Fruit fly (Drosophila melanogaster) whole organism, embryonic: Measurements from ENCODE around the gene Desat1.

ENCODE experiments used
- Abd-B ChIP-seq: fragments of 200-800 bp; sonication (Bioruptor generic); optimal IDR thresholded peaks from 2 replicates; lab custom pipeline; 2018; ENCODE audit warnings: missing biosample characterization, mild to moderate bottlenecking, missing genetic modification characterization, moderate library complexity
- Antp ChIP-seq: fragments of 200-800 bp; sonication (Bioruptor generic); optimal IDR thresholded peaks from 3 replicates; lab custom pipeline; 2016; ENCODE audit warnings: missing biosample characterization, missing genetic modification characterization
- Awh ChIP-seq: fragments of 200-800 bp; sonication (Bioruptor generic); IDR thresholded peaks from 2 replicates; pipeline ENCODE4, ENCODE4 v1.3.6; 2022; ENCODE audit warnings: missing biosample characterization, missing genetic modification characterization
- CG10366 ChIP-seq: fragments of 200-800 bp; sonication (Bioruptor generic); IDR thresholded peaks from 2 replicates; pipeline ENCODE4 v1.3.6; 2022; ENCODE audit warnings: missing biosample characterization, missing genetic modification characterization
- CG10565 ChIP-seq: fragments of 200-800 bp; sonication (Bioruptor generic); optimal IDR thresholded peaks from 3 replicates; lab custom pipeline; 2016; ENCODE audit warnings: missing biosample characterization, mild to moderate bottlenecking, missing genetic modification characterization
- CG11504 ChIP-seq: fragments of 200-800 bp; sonication (Bioruptor generic); optimal IDR thresholded peaks from 3 replicates; lab custom pipeline; 2019; ENCODE audit warnings: missing biosample characterization, mild to moderate bottlenecking, missing genetic modification characterization, moderate library complexity
- CG11696 ChIP-seq: fragments of 200-800 bp; sonication (Bioruptor generic); IDR thresholded peaks from 2 replicates; pipeline ENCODE4 v1.3.6; 2022; ENCODE audit warnings: missing biosample characterization, missing genetic modification characterization
- CG12236 ChIP-seq: fragments of 200-800 bp; sonication (Bioruptor generic); optimal IDR thresholded peaks from 2 replicates; lab custom pipeline; 2016; ENCODE audit warnings: missing biosample characterization, missing genetic modification characterization
- CG12942 ChIP-seq: fragments of 200-800 bp; sonication (Bioruptor generic); optimal IDR thresholded peaks from 3 replicates; lab custom pipeline; 2016; ENCODE audit warnings: missing biosample characterization, missing genetic modification characterization
- CG15696 ChIP-seq: fragments of 200-800 bp; sonication (Bioruptor generic); optimal IDR thresholded peaks from 2 replicates; lab custom pipeline; 2019; ENCODE audit warnings: missing biosample characterization, mild to moderate bottlenecking, missing genetic modification characterization, moderate library complexity
- CG16813 ChIP-seq: fragments of 200-800 bp; sonication (Bioruptor generic); IDR thresholded peaks from 3 replicates; pipeline ENCODE4 v1.3.6; 2022; ENCODE audit warnings: missing biosample characterization, missing genetic modification characterization; ENCODE audit not compliant: partially characterized antibody
- CG30020 ChIP-seq: fragments of 200-800 bp; optimal IDR thresholded peaks from 2 replicates; lab custom pipeline; 2019; ENCODE audit warnings: missing biosample characterization, mild to moderate bottlenecking, missing genetic modification characterization, moderate library complexity
- CG34224 ChIP-seq: fragments of 200-800 bp; sonication (Bioruptor generic); IDR thresholded peaks from 3 replicates; pipeline ENCODE4 v1.3.6; 2022; ENCODE audit warnings: missing biosample characterization, missing genetic modification characterization; ENCODE audit not compliant: partially characterized antibody
- CG3726 ChIP-seq: fragments of 200-800 bp; sonication (Bioruptor generic); IDR thresholded peaks from 3 replicates; pipeline ENCODE4, ENCODE4 v1.3.6; 2022; ENCODE audit warnings: missing biosample characterization, missing genetic modification characterization
- CG4424 ChIP-seq: fragments of 200-800 bp; sonication (Bioruptor generic); optimal IDR thresholded peaks from 3 replicates; lab custom pipeline; 2016; ENCODE audit warnings: missing biosample characterization, missing genetic modification characterization
- CG6272 ChIP-seq: fragments of 200-800 bp; sonication (Bioruptor generic); IDR thresholded peaks from 2 replicates; pipeline ENCODE4 v1.3.6; 2022; ENCODE audit warnings: missing biosample characterization, missing genetic modification characterization
- CG6765 ChIP-seq: fragments of 200-800 bp; sonication (Bioruptor generic); optimal IDR thresholded peaks from 3 replicates; lab custom pipeline; 2017; ENCODE audit warnings: missing biosample characterization, mild to moderate bottlenecking, missing genetic modification characterization
- CG7372 ChIP-seq: fragments of 200-800 bp; sonication (Bioruptor generic); IDR thresholded peaks from 2 replicates; pipeline ENCODE4 v1.3.6; 2022; ENCODE audit warnings: missing biosample characterization, missing genetic modification characterization
- CG7928 ChIP-seq: fragments of 200-800 bp; sonication (Bioruptor generic); optimal IDR thresholded peaks from 2 replicates; lab custom pipeline; 2017; ENCODE audit warnings: missing biosample characterization, mild to moderate bottlenecking, missing genetic modification characterization
- CHES-1-like ChIP-seq: fragments of 200-800 bp; sonication (Bioruptor generic); optimal IDR thresholded peaks from 2 replicates; lab custom pipeline; 2016; ENCODE audit warnings: missing biosample characterization, missing genetic modification characterization
- D ChIP-seq, 2 experiments: fragments of 200-800 bp in 1 of 2; fragments of >200 bp in 1 of 2; sonication (Bioruptor generic) in 1 of 2; optimal IDR thresholded peaks; 2 replicates in 1 of 2; 3 replicates in 1 of 2; lab custom pipeline; 2017; ENCODE audit warnings: mild to moderate bottlenecking in 1 of 2, missing biosample characterization in 1 of 2, missing genetic modification characterization in 1 of 2, missing genetic modification reagents in 1 of 2
- Gsc ChIP-seq: fragments of 200-800 bp; sonication (Bioruptor generic); IDR thresholded peaks from 2 replicates; pipeline ENCODE4 v1.3.6; 2022; ENCODE audit warnings: missing biosample characterization, missing genetic modification characterization
- HLH3B ChIP-seq: fragments of 200-800 bp; sonication (Bioruptor generic); IDR thresholded peaks from 2 replicates; pipeline ENCODE4 v1.3.6; 2022; ENCODE audit warnings: missing biosample characterization, missing genetic modification characterization
- Neu2 ChIP-seq: fragments of 200-800 bp; sonication (Bioruptor generic); optimal IDR thresholded peaks from 3 replicates; lab custom pipeline; 2016; ENCODE audit warnings: missing biosample characterization, missing genetic modification characterization, borderline replicate concordance
- Xrp1 ChIP-seq: fragments of 200-800 bp; sonication (Bioruptor generic); IDR thresholded peaks from 2 replicates; pipeline ENCODE4 v1.3.6; 2022; ENCODE audit warnings: missing biosample characterization, missing genetic modification characterization
- cato ChIP-seq: fragments of 200-800 bp; sonication (Bioruptor generic); optimal IDR thresholded peaks from 2 replicates; lab custom pipeline; 2016; ENCODE audit warnings: missing biosample characterization, missing genetic modification characterization, borderline replicate concordance
- cg ChIP-seq: fragments of 200-800 bp; sonication (Bioruptor generic); optimal IDR thresholded peaks from 3 replicates; lab custom pipeline; 2019; ENCODE audit warnings: missing biosample characterization, mild to moderate bottlenecking, missing genetic modification characterization, moderate library complexity
- crol ChIP-seq: fragments of 200-800 bp; sonication (Bioruptor generic); IDR thresholded peaks from 2 replicates; pipeline ENCODE4 v1.3.6; 2022; ENCODE audit warnings: missing biosample characterization, missing genetic modification characterization
- dan ChIP-seq: fragments of 200-800 bp; sonication (Bioruptor generic); IDR thresholded peaks from 2 replicates; pipeline ENCODE4 v1.3.6; 2022; ENCODE audit warnings: missing biosample characterization, missing genetic modification characterization
- dpn ChIP-seq, 2 experiments: fragments of 200-800 bp; sonication (Bioruptor generic); optimal IDR thresholded peaks; 3 replicates each; lab custom pipeline; 2016; ENCODE audit warnings: missing biosample characterization in 2 of 2, missing genetic modification characterization in 2 of 2
- fd96Cb ChIP-seq: fragments of 200-800 bp; sonication (Bioruptor generic); optimal IDR thresholded peaks from 2 replicates; lab custom pipeline; 2018; ENCODE audit warnings: missing biosample characterization, mild to moderate bottlenecking, missing genetic modification characterization, moderate library complexity
- gem ChIP-seq: fragments of 200-800 bp; sonication (Bioruptor generic); optimal IDR thresholded peaks from 2 replicates; lab custom pipeline; 2019; ENCODE audit warnings: missing biosample characterization, mild to moderate bottlenecking, missing genetic modification characterization, moderate library complexity
- gsb ChIP-seq: fragments of 200-800 bp; sonication (Bioruptor generic); IDR thresholded peaks from 2 replicates; pipeline ENCODE4 v1.3.6; 2022; ENCODE audit warnings: missing biosample characterization, missing genetic modification characterization
- hbn ChIP-seq: fragments of 200-800 bp; sonication (Bioruptor generic); IDR thresholded peaks from 2 replicates; pipeline ENCODE4 v1.3.6; 2022; ENCODE audit warnings: missing biosample characterization, missing genetic modification characterization; ENCODE audit not compliant: partially characterized antibody
- her ChIP-seq: fragments of 200-800 bp; sonication (Bioruptor generic); optimal IDR thresholded peaks from 2 replicates; lab custom pipeline; 2016; ENCODE audit warnings: missing biosample characterization, missing genetic modification characterization
- kni ChIP-seq: fragments of 200-800 bp; sonication (Bioruptor generic); optimal IDR thresholded peaks from 3 replicates; lab custom pipeline; 2017; ENCODE audit warnings: mild to moderate bottlenecking, missing biosample characterization, missing genetic modification reagents, missing genetic modification characterization
- lab ChIP-seq: fragments of 200-800 bp; sonication (Bioruptor generic); optimal IDR thresholded peaks from 3 replicates; lab custom pipeline; 2017; ENCODE audit warnings: missing biosample characterization, missing genetic modification characterization, mild to moderate bottlenecking, moderate library complexity, missing genetic modification reagents
- mam ChIP-seq: fragments of 200-800 bp; sonication (Bioruptor generic); optimal IDR thresholded peaks from 3 replicates; lab custom pipeline; 2016; ENCODE audit warnings: missing biosample characterization, missing genetic modification characterization
- otp ChIP-seq: fragments of 200-800 bp; sonication (Bioruptor generic); IDR thresholded peaks from 3 replicates; pipeline ENCODE4, ENCODE4 v1.3.6; 2022; ENCODE audit warnings: missing biosample characterization, missing genetic modification characterization
- pan ChIP-seq, 4 experiments: fragments of >200 bp in 3 of 4; fragments of 200-800 bp in 1 of 4; sonication (Bioruptor generic) in 1 of 4; optimal IDR thresholded peaks in 3 of 4; IDR thresholded peaks in 1 of 4; 2 replicates each; pipeline versions ENCODE4 v1.3.6 to Lab custom; 2017 to 2022; ENCODE audit warnings: missing biosample characterization in 2 of 4, missing genetic modification characterization in 2 of 4, mixed read lengths in 1 of 4
- row ChIP-seq: fragments of 200-800 bp; sonication (Bioruptor generic); IDR thresholded peaks from 3 replicates; pipeline ENCODE4 v1.3.6; 2022; ENCODE audit warnings: missing biosample characterization, missing genetic modification characterization
- run ChIP-seq: fragments of 200-800 bp; sonication (Bioruptor generic); optimal IDR thresholded peaks from 3 replicates; lab custom pipeline; 2018; ENCODE audit warnings: missing biosample characterization, mild to moderate bottlenecking, missing genetic modification characterization
- ssp ChIP-seq: fragments of 200-800 bp; sonication (Bioruptor generic); IDR thresholded peaks from 2 replicates; pipeline ENCODE4 v1.3.6; 2022; ENCODE audit warnings: missing biosample characterization, missing genetic modification characterization
- stc ChIP-seq: fragments of 200-800 bp; sonication (Bioruptor generic); IDR thresholded peaks from 2 replicates; pipeline ENCODE4 v1.3.6; 2022; ENCODE audit warnings: missing biosample characterization, missing genetic modification characterization
- twi ChIP-seq: fragments of 200-800 bp; optimal IDR thresholded peaks from 2 replicates; lab custom pipeline; 2019; ENCODE audit warnings: missing biosample characterization, mild to moderate bottlenecking, missing genetic modification characterization, moderate library complexity
- vnd ChIP-seq: fragments of 200-800 bp; sonication (Bioruptor generic); IDR thresholded peaks from 3 replicates; pipeline ENCODE4 v1.3.6; 2022; ENCODE audit warnings: missing biosample characterization, missing genetic modification characterization; ENCODE audit not compliant: partially characterized antibody
- z ChIP-seq: fragments of 200-800 bp; sonication (Bioruptor generic); IDR thresholded peaks from 3 replicates; pipeline ENCODE4 v1.3.6; 2022; ENCODE audit warnings: missing biosample characterization, missing genetic modification characterization
- zfh1 ChIP-seq: fragments of 200-800 bp; sonication (Bioruptor generic); IDR thresholded peaks from 3 replicates; pipeline ENCODE4 v1.3.6; 2022; ENCODE audit warnings: missing biosample characterization, missing genetic modification characterization

Gene Desat1

DNA sequence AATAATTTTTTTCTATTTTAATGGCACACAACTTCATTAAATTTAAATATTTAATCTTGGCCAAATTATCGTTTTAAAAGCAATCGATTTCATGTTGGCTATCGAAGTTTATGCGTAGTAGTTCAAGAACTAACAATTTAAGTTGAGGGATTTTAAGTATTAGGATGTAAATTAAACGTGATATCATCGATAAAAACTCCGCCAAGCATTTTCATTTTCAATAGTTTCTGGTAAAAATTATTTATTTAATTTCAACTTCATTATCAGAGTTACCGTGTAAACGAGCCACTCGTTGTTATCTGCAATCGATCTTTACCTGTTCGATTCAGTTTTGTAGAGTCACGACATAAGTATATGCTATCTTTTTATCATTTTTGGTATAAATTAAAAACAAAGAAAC lies 36.5 kb upstream of the Desat1 start (continued):
- TF ChIP-seq otp (GFP tag; lab: Robert Waterston, UW) (peak; percentile 95), CG15696 (peak; percentile 100), CG6765 (peak; percentile 99), Xrp1 (peak; percentile 99), Awh (GFP tag; lab: Robert Waterston, UW) (peak; percentile 98), gsb (GFP tag; lab: Robert Waterston, UW) (peak; percentile 92), CG7372 (GFP tag; lab: Robert Waterston, UW) (peak; percentile 97), twi (tag; lab: Kevin White, UChicago) (peak; percentile 97), CG3726 (peak; percentile 89), lab (GFP tag; lab: Kevin White, UChicago) (peak; percentile 98), ssp (GFP tag; lab: Robert Waterston, UW) (peak; percentile 76), fd96Cb (tag; lab: Kevin White, UChicago) (peak; percentile 99), cg (GFP tag; lab: Kevin White, UChicago) (no peak), row (GFP tag; lab: Robert Waterston, UW) (peak; percentile 98), CG11696 (GFP tag; lab: Robert Waterston, UW) (peak; percentile 95), D (optimal IDR thresholded peaks at IDR 0.05; lab: Kevin White, UChicago) (no peak), D (GFP tag; optimal IDR thresholded peaks at IDR 0.05; lab: Kevin White, UChicago) (peak; percentile 96), CG11504 (tag; lab: Kevin White, UChicago) (peak; percentile 97), HLH3B (GFP tag; lab: Robert Waterston, UW) (peak; percentile 97), Neu2 (GFP tag; lab: Kevin White, UChicago) (peak; percentile 86), zfh1 (GFP tag; lab: Robert Waterston, UW) (peak; percentile 99), CG7928 (GFP tag; lab: Kevin White, UChicago) (peak; percentile 88), vnd (GFP tag; lab: Robert Waterston, UW) (no peak), pan (optimal IDR thresholded peaks at IDR 0.05; lab: Kevin White, UChicago) (no peak), pan (GFP tag; optimal IDR thresholded peaks at IDR 0.05 in 1 of 2, IDR thresholded peaks at IDR 0.05 in 1 of 2) (peak in 1 of 2 experiments; percentile 97), CG10366 (peak; percentile 95), gem (tag; lab: Kevin White, UChicago) (peak; percentile 99), kni (GFP tag; lab: Kevin White, UChicago) (peak; percentile 99), Antp (GFP tag; lab: Kevin White, UChicago) (peak; percentile 86), Gsc (GFP tag; lab: Robert Waterston, UW) (no peak), run (tag; lab: Kevin White, UChicago) (peak; percentile 95), stc (peak; percentile 97), crol (GFP tag; lab: Robert Waterston, UW) (peak; percentile 47; the same call in 1 of the 2 replicates), CG34224 (GFP tag; lab: Robert Waterston, UW) (peak; percentile 55; the same call in 1 of the 3 replicates), CG12942 (GFP tag; lab: Kevin White, UChicago) (peak; percentile 92), CG30020 (tag; lab: Kevin White, UChicago) (peak; percentile 90), CG4424 (peak; percentile 99), z (GFP tag; lab: Robert Waterston, UW) (peak; percentile 72; the same call in 1 of the 3 replicates), CG10565 (GFP tag; lab: Kevin White, UChicago) (peak; percentile 98), CG16813 (0 out of 3 replicates have a peak, but pooled peaks have one; percentile 32), her (GFP tag; lab: Kevin White, UChicago) (peak; percentile 90), hbn (GFP tag; lab: Robert Waterston, UW) (peak; percentile 36; the same call in 1 of the 2 replicates), mam (peak; percentile 92), CHES-1-like (GFP tag; lab: Kevin White, UChicago) (peak; percentile 90), cato (peak; percentile 94), CG12236 (GFP tag; lab: Kevin White, UChicago) (peak; percentile 91), dan (GFP tag; lab: Robert Waterston, UW) (peak; percentile 47; the same call in 1 of the 2 replicates), dpn (GFP tag; optimal IDR thresholded peaks at IDR 0.05; lab: Kevin White, UChicago) (peak; percentile 94), CG6272 (GFP tag; lab: Robert Waterston, UW) (peak; percentile 73), Abd-B (GFP tag; lab: Kevin White, UChicago) (peak; percentile 94)
